Worm (Caenorhabditis elegans) whole organism, L4 larva: ENCODE measurements around the gene rsp-6.

Experiments
- D1046.2 ChIP-seq: fragments of 200-800 bp; sonication (Bioruptor generic); IDR thresholded peaks from 2 replicates; pipeline ENCODE4 v1.3.6; 2022; ENCODE audit warnings: missing genetic modification characterization, missing compliant biosample characterization
- F10B5.3 ChIP-seq: sonication (generic microtip); optimal IDR thresholded peaks from 2 replicates; lab custom pipeline; 2016; ENCODE audit warnings: mild to moderate bottlenecking, missing genetic modification characterization, missing compliant biosample characterization
- F26F4.8 ChIP-seq: fragments of 200-800 bp; sonication (Bioruptor generic); conservative IDR thresholded peaks from 2 replicates; pipeline ENCODE4 v1.3.6; 2022; ENCODE audit warnings: missing genetic modification characterization, missing compliant biosample characterization
- R02D3.7 ChIP-seq: fragments of 150-350 bp; sonication (generic microtip); optimal IDR thresholded peaks from 3 replicates; lab custom pipeline; 2014; ENCODE audit warnings: missing biosample characterization, missing genetic modification characterization
- Y105C5A.15 ChIP-seq: fragments of 200-800 bp; sonication (Bioruptor generic); IDR thresholded peaks from 2 replicates; pipeline ENCODE4 v1.3.6; 2022; ENCODE audit warnings: missing genetic modification characterization, missing compliant biosample characterization
- Y48G9A.11 ChIP-seq: fragments of 200-800 bp; sonication (Bioruptor generic); IDR thresholded peaks from 2 replicates; pipeline ENCODE4 v1.3.6; 2022; ENCODE audit warnings: missing genetic modification reagents, missing genetic modification characterization, missing compliant biosample characterization
- Y5F2A.4 ChIP-seq: fragments of 200-800 bp; sonication (Bioruptor generic); optimal IDR thresholded peaks from 2 replicates; lab custom pipeline; 2018; ENCODE audit warnings: mild to moderate bottlenecking, missing genetic modification characterization, missing compliant biosample characterization
- aha-1 ChIP-seq: fragments of 150-350 bp; peaks from one replicate; lab custom pipeline; 2014; ENCODE audit warnings: missing biosample characterization, missing genetic modification characterization
- ama-1 ChIP-seq: fragments of 150-350 bp; optimal IDR thresholded peaks from 2 replicates; lab custom pipeline; 2014; ENCODE audit warnings: inconsistent platforms, mixed read lengths
- attf-4 ChIP-seq: sonication (generic microtip); optimal IDR thresholded peaks from 3 replicates; lab custom pipeline; 2017; ENCODE audit warnings: missing biosample characterization, missing genetic modification characterization
- ceh-20 ChIP-seq: fragments of 200-800 bp; sonication (Bioruptor generic); IDR thresholded peaks from 2 replicates; pipeline ENCODE4 v1.3.6; 2022; ENCODE audit warnings: missing genetic modification reagents, missing genetic modification characterization, missing compliant biosample characterization
- ceh-28 ChIP-seq: fragments of 150-350 bp; optimal IDR thresholded peaks from 2 replicates; lab custom pipeline; 2014; ENCODE audit warnings: missing biosample characterization, missing genetic modification reagents, missing genetic modification characterization
- cey-2 ChIP-seq: sonication (generic microtip); optimal IDR thresholded peaks from 3 replicates; lab custom pipeline; 2017; ENCODE audit warnings: missing genetic modification characterization, mild to moderate bottlenecking, missing compliant biosample characterization, antibody characterized with exemption, borderline replicate concordance; ENCODE audit not compliant: insufficient read depth
- ctbp-1 ChIP-seq: fragments of 200-800 bp; sonication (Bioruptor generic); IDR thresholded peaks from 2 replicates; pipeline ENCODE4 v1.3.6; 2022; ENCODE audit warnings: missing genetic modification reagents, missing genetic modification characterization, missing compliant biosample characterization
- daf-19 ChIP-seq: fragments of 200-800 bp; sonication (Bioruptor generic); conservative IDR thresholded peaks from 2 replicates; pipeline ENCODE4 v1.3.6; 2022; ENCODE audit warnings: missing genetic modification characterization, missing compliant biosample characterization
- dmd-6 ChIP-seq: fragments of 200-800 bp; sonication (Bioruptor generic); IDR thresholded peaks from 2 replicates; pipeline ENCODE4 v1.3.6; 2022; ENCODE audit warnings: missing genetic modification reagents, missing genetic modification characterization, missing compliant biosample characterization
- duxl-1 ChIP-seq: sonication (generic microtip); optimal IDR thresholded peaks from 2 replicates; lab custom pipeline; 2016; ENCODE audit warnings: mild to moderate bottlenecking, missing genetic modification characterization, moderate library complexity, missing compliant biosample characterization; ENCODE audit not compliant: poor library complexity
- dve-1 ChIP-seq: sonication (generic microtip); optimal IDR thresholded peaks from 2 replicates; lab custom pipeline; 2017; ENCODE audit warnings: antibody characterized with exemption, mild to moderate bottlenecking, missing genetic modification characterization, missing compliant biosample characterization; ENCODE audit not compliant: insufficient read depth
- egl-43 ChIP-seq: fragments of 200-800 bp; sonication (Bioruptor generic); IDR thresholded peaks from 2 replicates; pipeline ENCODE4 v1.3.6; 2022; ENCODE audit warnings: missing genetic modification reagents, missing genetic modification characterization, missing compliant biosample characterization
- fos-1 ChIP-seq: fragments of 150-350 bp; optimal IDR thresholded peaks from 2 replicates; lab custom pipeline; 2014; ENCODE audit warnings: missing biosample characterization, missing genetic modification characterization
- jun-1 ChIP-seq: fragments of 150-350 bp; optimal IDR thresholded peaks from 2 replicates; lab custom pipeline; 2014; ENCODE audit warnings: missing biosample characterization, missing genetic modification reagents, missing genetic modification characterization
- lin-13 ChIP-seq: fragments of 150-350 bp; optimal IDR thresholded peaks from 2 replicates; lab custom pipeline; 2014; ENCODE audit warnings: missing biosample characterization, missing genetic modification reagents, missing genetic modification characterization
- lin-38 ChIP-seq: fragments of 200-800 bp; sonication (Bioruptor generic); IDR thresholded peaks from 2 replicates; pipeline ENCODE4 v1.3.6; 2022; ENCODE audit warnings: missing genetic modification reagents, missing genetic modification characterization, missing compliant biosample characterization
- lin-39 ChIP-seq: fragments of 150-350 bp; optimal IDR thresholded peaks from 2 replicates; lab custom pipeline; 2014; ENCODE audit warnings: missing biosample characterization, missing genetic modification reagents, missing genetic modification characterization
- lir-3 ChIP-seq: sonication (generic microtip); optimal IDR thresholded peaks from 2 replicates; lab custom pipeline; 2016; ENCODE audit warnings: mild to moderate bottlenecking, missing genetic modification characterization, missing compliant biosample characterization
- madf-5 ChIP-seq, 2 experiments: fragments of 200-800 bp; sonication (Bioruptor generic); IDR thresholded peaks; 2 replicates each; pipeline ENCODE4 v1.3.6; 2022; ENCODE audit warnings: missing compliant biosample characterization in 2 of 2, missing genetic modification characterization in 2 of 2
- madf-9 ChIP-seq: fragments of 200-800 bp; sonication (Bioruptor generic); conservative IDR thresholded peaks from 2 replicates; pipeline ENCODE4 v1.3.6; 2022; ENCODE audit warnings: missing genetic modification reagents, missing genetic modification characterization, missing compliant biosample characterization
- mes-2 ChIP-seq: sonication (generic microtip); optimal IDR thresholded peaks from 2 replicates; lab custom pipeline; 2016; ENCODE audit warnings: missing genotype, mild to moderate bottlenecking, missing genetic modification characterization, missing compliant biosample characterization; ENCODE audit not compliant: poor library complexity, severe bottlenecking
- mxl-2 ChIP-seq: fragments of 200-800 bp; sonication (Bioruptor generic); conservative IDR thresholded peaks from 2 replicates; pipeline ENCODE4 v1.3.6; 2022; ENCODE audit warnings: missing genetic modification reagents, missing genetic modification characterization, missing compliant biosample characterization
- nhr-111 ChIP-seq: fragments of 200-800 bp; sonication (Bioruptor generic); optimal IDR thresholded peaks from 2 replicates; lab custom pipeline; 2018; ENCODE audit warnings: mild to moderate bottlenecking, missing genetic modification characterization, missing compliant biosample characterization
- nhr-41 ChIP-seq: fragments of 200-800 bp; sonication (Bioruptor generic); IDR thresholded peaks from 2 replicates; pipeline ENCODE4 v1.3.6; 2022; ENCODE audit warnings: missing genetic modification reagents, missing genetic modification characterization, missing compliant biosample characterization
- nhr-48 ChIP-seq: sonication (generic microtip); optimal IDR thresholded peaks from 2 replicates; lab custom pipeline; 2016; ENCODE audit warnings: mild to moderate bottlenecking, missing genetic modification characterization, missing compliant biosample characterization
- nhr-6 ChIP-seq: fragments of 150-350 bp; optimal IDR thresholded peaks from 2 replicates; lab custom pipeline; 2014; ENCODE audit warnings: missing biosample characterization, missing genetic modification characterization
- nhr-76 ChIP-seq: fragments of 150-350 bp; optimal IDR thresholded peaks from 2 replicates; lab custom pipeline; 2014; ENCODE audit warnings: missing biosample characterization, missing genetic modification characterization
- pqm-1 ChIP-seq: sonication (generic microtip); optimal IDR thresholded peaks from 2 replicates; lab custom pipeline; 2017; ENCODE audit warnings: missing biosample characterization, missing genetic modification characterization
- saeg-2 ChIP-seq: fragments of 200-800 bp; sonication (Bioruptor generic); IDR thresholded peaks from 2 replicates; pipeline ENCODE4 v1.3.6; 2022; ENCODE audit warnings: missing genetic modification reagents, missing genetic modification characterization, missing compliant biosample characterization
- sdz-12 ChIP-seq: fragments of 200-800 bp; sonication (Bioruptor generic); optimal IDR thresholded peaks from 2 replicates; lab custom pipeline; 2018; ENCODE audit warnings: mild to moderate bottlenecking, missing genetic modification characterization, missing compliant biosample characterization
- set-16 ChIP-seq: fragments of 200-800 bp; sonication (Bioruptor generic); IDR thresholded peaks from 2 replicates; pipeline ENCODE4 v1.3.6; 2022; ENCODE audit warnings: missing genetic modification reagents, missing genetic modification characterization, missing compliant biosample characterization
- snpc-1.2 ChIP-seq: fragments of 200-800 bp; sonication (Bioruptor generic); IDR thresholded peaks from 2 replicates; pipeline ENCODE4 v1.3.6; 2022; ENCODE audit warnings: missing genetic modification reagents, missing genetic modification characterization, missing compliant biosample characterization
- zfp-3 ChIP-seq: fragments of 200-800 bp; sonication (Bioruptor generic); conservative IDR thresholded peaks from 2 replicates; pipeline ENCODE4 v1.3.6; 2022; ENCODE audit warnings: missing genetic modification reagents, missing genetic modification characterization, missing compliant biosample characterization
- zip-2 ChIP-seq: fragments of 150-350 bp; optimal IDR thresholded peaks from 2 replicates; lab custom pipeline; 2014; ENCODE audit warnings: missing biosample characterization, missing genetic modification characterization
- ztf-11 ChIP-seq: fragments of 150-350 bp; optimal IDR thresholded peaks from 2 replicates; lab custom pipeline; 2014; ENCODE audit warnings: missing biosample characterization, missing genetic modification characterization

Gene rsp-6

ce11 chrIV:7790801-7791588 is at the start of gene rsp-6 (continued):
- TF ChIP-seq fos-1 (tag; lab: Kevin White, UChicago) (no peak), ztf-11 (tag; lab: Kevin White, UChicago) (no peak), lin-39 (no peak), sdz-12 (GFP tag; lab: Kevin White, UChicago) (no peak), nhr-111 (GFP tag; lab: Kevin White, UChicago) (no peak), dmd-6 (GFP tag; lab: Robert Waterston, UW) (peak; percentile 26; the same call in 1 of the 2 replicates), ctbp-1 (peak; percentile 41; the same call in 1 of the 2 replicates), snpc-1.2 (GFP tag; lab: Robert Waterston, UW) (0 out of 2 replicates have a peak, but pooled peaks have one; percentile 14), ceh-28 (tag; lab: Kevin White, UChicago) (no peak), F26F4.8 (GFP tag; lab: Robert Waterston, UW) (no peak), lin-13 (GFP tag; lab: Kevin White, UChicago) (peak; percentile 75), D1046.2 (peak; percentile 99), nhr-48 (peak; percentile 16), attf-4 (no peak), ama-1 (lab: Kevin White, UChicago) (peak; percentile 73), duxl-1 (tag; lab: Kevin White, UChicago) (peak; percentile 44), pqm-1 (tag; lab: Kevin White, UChicago) (peak; percentile 12), F10B5.3 (no peak), set-16 (no peak), zfp-3 (GFP tag; lab: Robert Waterston, UW) (0 out of 2 replicates have a peak, but pooled peaks have one; percentile 33), zip-2 (tag; lab: Kevin White, UChicago) (no peak), Y105C5A.15 (GFP tag; lab: Robert Waterston, UW) (0 out of 2 replicates have a peak, but pooled peaks have one; percentile 51), saeg-2 (GFP tag; lab: Robert Waterston, UW) (no peak), nhr-76 (tag; lab: Kevin White, UChicago) (no peak), madf-5 (GFP tag; IDR thresholded peaks at IDR 0.05; lab: Robert Waterston, UW) (no peak), lin-38 (peak; percentile 86), ceh-20 (GFP tag; lab: Robert Waterston, UW) (no peak), Y48G9A.11 (GFP tag; lab: Robert Waterston, UW) (peak; percentile 18; the same call in 1 of the 2 replicates), mxl-2 (GFP tag; lab: Robert Waterston, UW) (no peak), nhr-41 (no peak), R02D3.7 (tag; lab: Kevin White, UChicago) (no peak), lir-3 (no peak)
- TF ChIP-seq, all 104 proteins: peak for 48

- TF ChIP-seq jun-1 (no peak), F10B5.3 (no peak), madf-9 (no peak), mes-2 (no peak), aha-1 (peak; percentile 27), nhr-6 (tag; lab: Kevin White, UChicago) (no peak), daf-19 (GFP tag; lab: Robert Waterston, UW) (0 out of 2 replicates have a peak, but pooled peaks have one; percentile 14), duxl-1 (tag; lab: Kevin White, UChicago) (no peak), dve-1 (tag; lab: Kevin White, UChicago) (no peak), cey-2 (tag; lab: Kevin White, UChicago) (no peak), egl-43 (GFP tag; lab: Robert Waterston, UW) (no peak), Y5F2A.4 (GFP tag; lab: Kevin White, UChicago) (no peak)
These were observed 48.9 kb upstream of the rsp-6 start for ce11 chrIV:7839923-7840322.
